Worm (Caenorhabditis elegans) whole organism, L4 larva: ENCODE data around the gene rpl-37.

Experiments used
- ama-1 ChIP-seq: fragments of 150-350 bp; optimal IDR thresholded peaks from 2 replicates; lab custom pipeline; 2014; ENCODE audit warnings: inconsistent platforms, mixed read lengths
- ces-1 ChIP-seq: fragments of 150-350 bp; sonication (generic microtip); optimal IDR thresholded peaks from 4 replicates; lab custom pipeline; 2014; ENCODE audit warnings: missing biosample characterization, missing genetic modification reagents, missing genetic modification characterization
- fkh-10 ChIP-seq: fragments of 150-350 bp; optimal IDR thresholded peaks from 2 replicates; lab custom pipeline; 2014; ENCODE audit warnings: missing biosample characterization, missing genetic modification reagents, missing genetic modification characterization
- lim-7 ChIP-seq: fragments of 200-800 bp; sonication (Bioruptor generic); IDR thresholded peaks from 2 replicates; pipeline ENCODE4 v1.3.6; 2022; ENCODE audit warnings: missing genetic modification characterization, missing compliant biosample characterization
- lin-39 ChIP-seq: fragments of 150-350 bp; optimal IDR thresholded peaks from 2 replicates; lab custom pipeline; 2014; ENCODE audit warnings: missing biosample characterization, missing genetic modification reagents, missing genetic modification characterization
- nhr-28 ChIP-seq: fragments of 150-350 bp; optimal IDR thresholded peaks from 2 replicates; lab custom pipeline; 2014; ENCODE audit warnings: missing biosample characterization, missing genetic modification characterization
- pqm-1 ChIP-seq: sonication (generic microtip); optimal IDR thresholded peaks from 2 replicates; lab custom pipeline; 2017; ENCODE audit warnings: missing biosample characterization, missing genetic modification characterization
- skn-1 ChIP-seq: fragments of 150-350 bp; optimal IDR thresholded peaks from 2 replicates; lab custom pipeline; 2014; ENCODE audit warnings: missing biosample characterization, missing genetic modification characterization
- unc-62 ChIP-seq, 3 experiments: fragments of 150-350 bp in 1 of 3; sonication (generic microtip); optimal IDR thresholded peaks in 2 of 3; peaks in 1 of 3; 1 replicate in 1 of 3; 2 replicates in 2 of 3; lab custom pipeline; 2014 to 2017; ENCODE audit warnings: missing biosample characterization in 3 of 3, missing genetic modification characterization in 3 of 3, missing genetic modification reagents in 3 of 3, missing genotype in 1 of 3

DNA sequence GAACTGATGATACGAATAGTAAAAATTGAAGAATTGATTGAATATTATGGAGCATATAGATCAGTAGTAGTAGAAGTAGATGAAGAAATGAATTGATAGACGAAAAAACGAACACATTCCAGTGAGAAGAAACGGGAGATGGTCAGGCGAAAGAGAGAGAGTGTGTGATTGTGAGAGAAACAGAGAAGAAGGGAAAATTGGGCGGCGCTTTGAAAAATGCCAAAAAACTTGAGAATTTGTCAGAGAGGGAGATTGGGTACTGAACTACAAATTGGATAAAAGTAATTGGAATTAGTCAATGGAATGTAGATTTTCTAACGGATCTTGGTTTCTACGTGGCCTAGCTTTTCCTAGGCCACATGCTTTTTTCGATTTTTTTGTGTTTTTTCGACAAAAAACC lies 40.2 kb upstream of the rpl-37 start, which contains the start of gene C34C12.7:
- no peak for TF ChIP-seq ama-1
- TF ChIP-seq lin-39: no peak
- no peak for TF ChIP-seq pqm-1 (tag; lab: Kevin White, UChicago)
- TF ChIP-seq fkh-10 (GFP tag; lab: Kevin White, UChicago): no peak
- no peak for TF ChIP-seq unc-62 (GFP tag; optimal IDR thresholded peaks at IDR 0.05 in 1 of 2; lab: Kevin White, UChicago)
- no peak for TF ChIP-seq unc-62 (tag; optimal IDR thresholded peaks at IDR 0.05; lab: Kevin White, UChicago)
- TF ChIP-seq skn-1 (tag; lab: Kevin White, UChicago): no peak
- peak; percentile 13 for TF ChIP-seq nhr-28 (tag; lab: Kevin White, UChicago)
- no peak for TF ChIP-seq ces-1 (GFP tag; lab: Kevin White, UChicago)
- no peak for TF ChIP-seq lim-7 (GFP tag; lab: Robert Waterston, UW)
